Worm (Caenorhabditis elegans): ENCODE measurements around the gene clc-6.

Gene clc-6

DNA sequence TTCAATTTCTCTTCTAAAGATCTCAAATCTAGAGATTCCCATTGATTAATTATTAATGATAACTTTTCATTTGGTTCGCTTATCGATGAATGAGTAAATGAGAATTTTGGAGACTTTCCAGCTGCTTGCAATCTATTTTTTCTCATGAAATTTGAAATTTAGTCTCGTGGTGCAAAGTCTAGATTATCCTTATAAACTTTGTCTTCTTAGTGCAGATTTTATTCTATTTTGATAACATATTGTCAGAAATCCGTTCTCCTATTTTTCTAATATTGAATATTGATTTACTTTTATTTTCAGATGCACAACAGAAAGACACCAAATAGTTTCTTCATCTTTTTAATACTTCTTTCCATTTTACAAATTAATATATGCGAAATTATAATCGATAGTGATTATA is 5.0 kb downstream of the clc-6 start, which contains the start of gene lgc-49:
Gene lgc-49, plus strand, starts transcription at position 301 of the 400 bp plus-strand sequence.
- TF ChIP-seq Y116A8C.19 (tag; optimal IDR thresholded peaks at IDR 0.05; ENCODE audit: borderline replicate concordance), result no peak
- TF ChIP-seq tlp-1 (tag; optimal IDR thresholded peaks at IDR 0.05), result no peak

ce11 chrV:11182925-11183324 is 13.1 kb downstream of the clc-6 start, which contains the start of gene cnc-10:
Gene cnc-10, plus strand, starts transcription at chrV:11183225.
- TF ChIP-seq ceh-8 (GFP tag; optimal IDR thresholded peaks at IDR 0.05) (no peak), lin-14 (GFP tag; optimal IDR thresholded peaks at IDR 0.05) (peak; percentile 11), jun-1 (tag; optimal IDR thresholded peaks at IDR 0.05) (no peak), snu-23 (GFP tag; optimal IDR thresholded peaks at IDR 0.05) (peak; percentile 16), lin-13 (GFP tag; optimal IDR thresholded peaks at IDR 0.05) (no peak), unc-130 (tag; optimal IDR thresholded peaks at IDR 0.05) (no peak), ceh-90 (tag; optimal IDR thresholded peaks at IDR 0.05) (no peak), elt-3 (tag; optimal IDR thresholded peaks at IDR 0.05) (peak in 1 of 6 experiments; percentile 18), zip-4 (GFP tag; optimal IDR thresholded peaks at IDR 0.05) (no peak), blmp-1 (tag; optimal IDR thresholded peaks at IDR 0.05) (peak; percentile 42)

DNA sequence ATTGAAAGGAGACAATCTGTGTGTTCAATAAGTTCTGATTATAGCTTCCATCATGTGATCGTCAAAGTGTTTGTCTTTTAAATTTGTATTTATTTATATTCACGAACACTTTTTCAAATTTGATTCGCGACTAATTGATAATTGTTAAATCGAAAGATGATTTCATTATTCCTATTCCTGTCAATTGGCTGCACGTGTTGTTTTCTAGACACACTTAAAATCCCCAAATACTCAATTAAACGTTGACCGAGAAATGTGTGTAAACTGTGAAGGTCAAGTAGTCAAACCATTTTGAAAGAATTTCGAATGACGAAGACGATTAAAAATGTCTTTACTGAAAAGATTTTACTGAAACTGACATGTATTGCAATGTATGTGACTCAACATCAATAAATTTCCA is 15.1 kb downstream of the clc-6 start:
- peak; percentile 24 for TF ChIP-seq nhr-20 (tag; optimal IDR thresholded peaks at IDR 0.05)
- no peak for TF ChIP-seq efl-1 (optimal IDR thresholded peaks at IDR 0.05)
- TF ChIP-seq efl-1 (GFP tag; optimal IDR thresholded peaks at IDR 0.05 in 1 of 2), result peak in 1 of 2 experiments; percentile 8
- TF ChIP-seq hlh-17 (GFP tag; optimal IDR thresholded peaks at IDR 0.05; ENCODE audit: borderline replicate concordance), result no peak
- TF ChIP-seq elt-3 (tag; optimal IDR thresholded peaks at IDR 0.05), result peak in 1 of 6 experiments; percentile 3
- TF ChIP-seq nhr-12 (tag; optimal IDR thresholded peaks at IDR 0.05), result no peak
- no peak for TF ChIP-seq unc-130 (tag; optimal IDR thresholded peaks at IDR 0.05)
- TF ChIP-seq lin-14 (GFP tag; optimal IDR thresholded peaks at IDR 0.05), result peak; percentile 51
- TF ChIP-seq nhr-85 (tag), result peak; percentile 89
- no peak for TF ChIP-seq dpl-1 (GFP tag; optimal IDR thresholded peaks at IDR 0.05)

ce11 chrV:11177577-11177976 is 18.4 kb downstream of the clc-6 start, which contains the start of gene gpa-1:
Gene gpa-1, minus strand, starts transcription at chrV:11177677.
- TF ChIP-seq nhr-71 (tag; optimal IDR thresholded peaks at IDR 0.05) (no peak), lin-35 (GFP tag; optimal IDR thresholded peaks at IDR 0.05) (no peak), fkh-8 (tag; optimal IDR thresholded peaks at IDR 0.05) (peak; percentile 20)

- TF ChIP-seq lin-35 (GFP tag; optimal IDR thresholded peaks at IDR 0.05) (peak in 1 of 2 experiments; percentile 29), nhr-90 (tag; optimal IDR thresholded peaks at IDR 0.05; ENCODE audit: poor library complexity) (peak; percentile 82), lsy-2 (tag; optimal IDR thresholded peaks at IDR 0.05) (peak in 1 of 2 experiments; percentile 11), snu-23 (GFP tag; optimal IDR thresholded peaks at IDR 0.05) (peak; percentile 60), nhr-20 (tag; optimal IDR thresholded peaks at IDR 0.05) (peak; percentile 74), ceh-88 (GFP tag; IDR thresholded peaks at IDR 0.05) (0 out of 2 replicates have a peak, but pooled peaks have one; percentile 2), nhr-19 (GFP tag; conservative IDR thresholded peaks at IDR 0.05) (peak; percentile 88), efl-1 (optimal IDR thresholded peaks at IDR 0.05) (peak in 1 of 2 experiments; percentile 17), efl-1 (GFP tag; optimal IDR thresholded peaks at IDR 0.05 in 1 of 2) (peak in 1 of 2 experiments; percentile 85), lin-14 (GFP tag; optimal IDR thresholded peaks at IDR 0.05) (peak; percentile 64), lin-39 (tag; optimal IDR thresholded peaks at IDR 0.05) (peak; percentile 17), elt-2 (tag; optimal IDR thresholded peaks at IDR 0.05) (peak; percentile 93), grh-1 (GFP tag; IDR thresholded peaks at IDR 0.05) (peak; percentile 46), nhr-77 (tag; optimal IDR thresholded peaks at IDR 0.05) (peak; percentile 13), mdl-1 (tag; optimal IDR thresholded peaks at IDR 0.05) (peak in 1 of 2 experiments; percentile 16), xbp-1 (tag; optimal IDR thresholded peaks at IDR 0.05) (peak; percentile 10), nhr-47 (tag; optimal IDR thresholded peaks at IDR 0.05) (peak; percentile 76), lin-13 (GFP tag; optimal IDR thresholded peaks at IDR 0.05) (peak; percentile 32), rnt-1 (tag; optimal IDR thresholded peaks at IDR 0.05) (peak; percentile 82), nhr-85 (tag) (peak; percentile 86), snpc-4 (tag; optimal IDR thresholded peaks at IDR 0.05) (peak; percentile 97), swsn-7 (tag; optimal IDR thresholded peaks at IDR 0.05) (peak; percentile 65), nhr-71 (tag; optimal IDR thresholded peaks at IDR 0.05) (peak; percentile 82), elt-3 (tag; optimal IDR thresholded peaks at IDR 0.05) (peak in 4 of 6 experiments; percentile 16 to 55 (median 40))
Measured at ce11 chrV:11176693-11177304, 19.2 kb downstream of the clc-6 start.

All from whole organism, L1 larva.